Fruit fly (Drosophila melanogaster): Measurements from ENCODE around the gene CG42578.
A peak's percentile ranks its signal among the peaks of the same experiment; 100 is the strongest.

The CG42578 gene

DNA sequence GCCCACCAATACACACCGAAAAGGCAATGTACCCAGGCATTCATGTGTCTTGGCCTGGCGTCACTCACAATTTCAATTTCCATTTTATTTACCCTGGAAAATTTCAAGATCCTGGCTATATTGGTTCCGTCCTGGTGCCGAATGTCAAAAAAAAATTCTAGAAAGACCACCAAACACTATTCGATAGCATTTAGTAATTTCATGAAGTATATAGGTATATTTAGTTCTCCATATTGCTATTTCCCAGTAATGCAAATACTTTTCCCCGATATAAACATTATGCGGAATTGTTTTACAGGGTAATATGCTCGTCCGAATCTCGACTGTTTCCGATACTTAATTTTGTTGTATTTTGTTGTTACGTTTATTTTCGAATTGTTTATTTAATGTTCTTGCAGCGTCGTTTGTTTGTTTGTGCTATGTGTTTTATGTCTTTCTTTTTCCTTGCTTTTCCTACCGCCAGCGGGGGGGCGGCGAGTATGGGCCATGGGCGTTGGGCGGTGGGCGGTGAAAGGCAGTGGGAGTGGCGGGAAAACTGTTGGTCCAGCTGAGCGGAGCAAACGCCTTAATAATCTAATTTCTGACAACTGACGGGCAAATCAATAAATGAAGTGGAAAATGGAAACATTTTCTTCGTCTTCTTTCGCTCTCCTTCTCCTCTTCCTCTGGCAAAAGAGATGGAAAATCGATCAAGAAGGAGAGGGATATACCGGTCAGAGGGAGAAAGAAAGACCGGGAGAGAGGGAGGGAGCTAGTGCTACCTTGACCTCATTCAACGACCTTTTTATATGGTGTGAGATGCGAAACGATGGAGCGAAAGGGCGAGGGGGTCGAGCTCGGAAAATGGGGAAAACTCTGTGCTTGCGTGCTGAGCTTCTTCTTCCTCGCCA is 49.8 kb downstream of the CG42578 start (continued):
- TF ChIP-seq Sox15 (GFP tag; optimal IDR thresholded peaks at IDR 0.05): peak; percentile 20
- TF ChIP-seq Hr39 (GFP tag; optimal IDR thresholded peaks at IDR 0.05): peak; percentile 73
- peak; percentile 24 for TF ChIP-seq CG11762 (GFP tag; optimal IDR thresholded peaks at IDR 0.05; ENCODE audit: insufficient read depth)
- no peak for TF ChIP-seq Blimp-1 (GFP tag; optimal IDR thresholded peaks at IDR 0.05)
- peak; percentile 80 for TF ChIP-seq CG15336 (GFP tag; IDR thresholded peaks at IDR 0.05)
- peak; percentile 60; the same call in 2 of the 3 replicates for TF ChIP-seq eg (GFP tag; IDR thresholded peaks at IDR 0.05)
- peak; percentile 57 for TF ChIP-seq CG34406 (GFP tag; optimal IDR thresholded peaks at IDR 0.05)
- peak; percentile 24 for TF ChIP-seq CG11902 (GFP tag; optimal IDR thresholded peaks at IDR 0.05)
- TF ChIP-seq CG6792 (GFP tag; optimal IDR thresholded peaks at IDR 0.05): peak; percentile 46
- peak; percentile 53 for TF ChIP-seq OdsH (GFP tag; optimal IDR thresholded peaks at IDR 0.05)
- TF ChIP-seq Eip75B (GFP tag; optimal IDR thresholded peaks at IDR 0.05): peak; percentile 61
- TF ChIP-seq CG1621 (tag; optimal IDR thresholded peaks at IDR 0.05): no peak
- TF ChIP-seq Gug (GFP tag; IDR thresholded peaks at IDR 0.05): no peak
- TF ChIP-seq Ets96B (tag; optimal IDR thresholded peaks at IDR 0.05): peak; percentile 7
- peak; percentile 68 for TF ChIP-seq cyc (GFP tag; optimal IDR thresholded peaks at IDR 0.05)
- peak; percentile 18 for TF ChIP-seq CG3032 (tag; optimal IDR thresholded peaks at IDR 0.05)
- no peak for TF ChIP-seq Eip93F (GFP tag; optimal IDR thresholded peaks at IDR 0.05)
- no peak for TF ChIP-seq spab (GFP tag; optimal IDR thresholded peaks at IDR 0.05)
- peak; percentile 85 for TF ChIP-seq Eip78C (GFP tag)
- TF ChIP-seq vri (GFP tag; optimal IDR thresholded peaks at IDR 0.05): peak; percentile 12
- peak; percentile 65 for TF ChIP-seq Sox102F (GFP tag; optimal IDR thresholded peaks at IDR 0.05)
- peak; percentile 56 for TF ChIP-seq net (GFP tag; optimal IDR thresholded peaks at IDR 0.05)
- peak; percentile 66 for TF ChIP-seq topi (GFP tag; optimal IDR thresholded peaks at IDR 0.05)
- TF ChIP-seq CG6276 (GFP tag; optimal IDR thresholded peaks at IDR 0.05): peak; percentile 9
